Worm (Caenorhabditis elegans) whole organism, L3 larva: ENCODE measurements around the gene bus-5.

Source experiments
- elt-1 ChIP-seq: fragments of 150-350 bp; optimal IDR thresholded peaks from 2 replicates; lab custom pipeline; 2014; ENCODE audit warnings: missing biosample characterization, missing genetic modification characterization
- lin-15B ChIP-seq: fragments of 150-350 bp; optimal IDR thresholded peaks from 2 replicates; lab custom pipeline; 2014; ENCODE audit warnings: missing biosample characterization, missing genetic modification characterization
- nfya-1 ChIP-seq: sonication (generic microtip); optimal IDR thresholded peaks from 2 replicates; lab custom pipeline; 2017; ENCODE audit warnings: missing genetic modification characterization, mild to moderate bottlenecking, missing compliant biosample characterization, antibody characterized with exemption, moderate library complexity; ENCODE audit not compliant: insufficient read depth
- nhr-25 ChIP-seq: sonication (generic microtip); optimal IDR thresholded peaks from 2 replicates; lab custom pipeline; 2017; ENCODE audit warnings: missing biosample characterization, missing genetic modification characterization
- nhr-77 ChIP-seq: fragments of 150-350 bp; optimal IDR thresholded peaks from 2 replicates; lab custom pipeline; 2014; ENCODE audit warnings: missing biosample characterization, missing genetic modification characterization
- unc-62 ChIP-seq: fragments of 150-350 bp; sonication (generic microtip); optimal IDR thresholded peaks from 4 replicates; lab custom pipeline; 2014; ENCODE audit warnings: missing biosample characterization, missing genetic modification reagents, missing genetic modification characterization
- ztf-11 ChIP-seq: fragments of 150-350 bp; optimal IDR thresholded peaks from 2 replicates; lab custom pipeline; 2014; ENCODE audit warnings: missing biosample characterization, missing genetic modification characterization

The bus-5 gene

ce11 chrX:2064730-2065129 lies 48.2 kb downstream of the bus-5 start, which contains the start of gene F49H12.7:
Gene F49H12.7, plus strand, starts transcription at chrX:2065030.
- no peak for TF ChIP-seq nhr-25 (tag; lab: Kevin White, UChicago)
- no peak for TF ChIP-seq elt-1 (tag; lab: Kevin White, UChicago)
- TF ChIP-seq lin-15B (tag; lab: Kevin White, UChicago) = no peak
- TF ChIP-seq unc-62 (GFP tag; lab: Kevin White, UChicago) = no peak
- no peak for TF ChIP-seq nhr-77 (tag; lab: Kevin White, UChicago)
- no peak for TF ChIP-seq ztf-11
- TF ChIP-seq nfya-1 (tag; lab: Kevin White, UChicago) = no peak
